Worm (Caenorhabditis elegans) whole organism, early embryonic: ENCODE measurements around the gene nuo-5.

Source experiments
- B0310.2 ChIP-seq: sonication (generic microtip); optimal IDR thresholded peaks from 2 replicates; lab custom pipeline; 2016; ENCODE audit warnings: mild to moderate bottlenecking, missing genetic modification characterization, missing compliant biosample characterization
- F13C5.2 ChIP-seq: sonication (generic microtip); optimal IDR thresholded peaks from 2 replicates; lab custom pipeline; 2017; ENCODE audit warnings: mild to moderate bottlenecking, missing genetic modification characterization, inconsistent platforms, missing compliant biosample characterization
- aly-1 ChIP-seq: sonication (generic microtip); optimal IDR thresholded peaks from 2 replicates; lab custom pipeline; 2016; ENCODE audit warnings: missing genetic modification characterization, missing compliant biosample characterization
- ama-1 ChIP-seq: fragments of 150-350 bp; optimal IDR thresholded peaks from 2 replicates; lab custom pipeline; 2014
- ceh-13 ChIP-seq: fragments of 200-800 bp; sonication (Bioruptor generic); optimal IDR thresholded peaks from 2 replicates; lab custom pipeline; 2018; ENCODE audit warnings: mild to moderate bottlenecking, missing genetic modification characterization, missing compliant biosample characterization
- ceh-36 ChIP-seq: sonication (generic microtip); optimal IDR thresholded peaks from 2 replicates; lab custom pipeline; 2016; ENCODE audit warnings: missing genetic modification characterization, inconsistent platforms, missing compliant biosample characterization
- ets-7 ChIP-seq: sonication (generic microtip); optimal IDR thresholded peaks from 2 replicates; lab custom pipeline; 2016; ENCODE audit warnings: missing genotype, missing genetic modification characterization, missing compliant biosample characterization
- flt-1 ChIP-seq: fragments of 200-800 bp; sonication (Bioruptor generic); IDR thresholded peaks from 2 replicates; pipeline ENCODE4 v1.3.6; 2022; ENCODE audit warnings: missing genetic modification characterization, missing compliant biosample characterization
- hmbx-1 ChIP-seq: sonication (generic microtip); optimal IDR thresholded peaks from 2 replicates; lab custom pipeline; 2016; ENCODE audit warnings: mild to moderate bottlenecking, missing genetic modification characterization, missing compliant biosample characterization
- hmg-4 ChIP-seq: fragments of 200-800 bp; sonication (Bioruptor generic); optimal IDR thresholded peaks from 2 replicates; lab custom pipeline; 2018; ENCODE audit warnings: mild to moderate bottlenecking, missing genetic modification characterization, missing compliant biosample characterization
- hnd-1 ChIP-seq: sonication (generic microtip); optimal IDR thresholded peaks from 2 replicates; lab custom pipeline; 2016; ENCODE audit warnings: missing genetic modification characterization, missing compliant biosample characterization
- pes-1 ChIP-seq: fragments of 200-800 bp; sonication (Bioruptor generic); IDR thresholded peaks from 2 replicates; pipeline ENCODE4 v1.3.6; 2022; ENCODE audit warnings: missing genetic modification reagents, missing genetic modification characterization, missing compliant biosample characterization
- scrt-1 ChIP-seq: fragments of 200-800 bp; sonication (Bioruptor generic); IDR thresholded peaks from 2 replicates; pipeline ENCODE4 v1.3.6; 2022; ENCODE audit warnings: missing genetic modification characterization, missing compliant biosample characterization
- sea-1 ChIP-seq: fragments of 200-800 bp; sonication (Bioruptor generic); conservative IDR thresholded peaks from 2 replicates; pipeline ENCODE4 v1.3.6; 2022; ENCODE audit warnings: missing genetic modification characterization, missing compliant biosample characterization
- tbx-11 ChIP-seq: fragments of 200-800 bp; sonication (Bioruptor generic); IDR thresholded peaks from 2 replicates; pipeline ENCODE4 v1.3.6; 2022; ENCODE audit warnings: missing genetic modification characterization, missing compliant biosample characterization
- tbx-37 ChIP-seq: fragments of 200-800 bp; sonication (Bioruptor generic); conservative IDR thresholded peaks from 2 replicates; pipeline ENCODE4 v1.3.6; 2022; ENCODE audit warnings: missing genetic modification reagents, missing genetic modification characterization, missing compliant biosample characterization
- tra-4 ChIP-seq: sonication (generic microtip); optimal IDR thresholded peaks from 2 replicates; lab custom pipeline; 2017; ENCODE audit warnings: missing genetic modification characterization, missing compliant biosample characterization

Gene nuo-5

DNA sequence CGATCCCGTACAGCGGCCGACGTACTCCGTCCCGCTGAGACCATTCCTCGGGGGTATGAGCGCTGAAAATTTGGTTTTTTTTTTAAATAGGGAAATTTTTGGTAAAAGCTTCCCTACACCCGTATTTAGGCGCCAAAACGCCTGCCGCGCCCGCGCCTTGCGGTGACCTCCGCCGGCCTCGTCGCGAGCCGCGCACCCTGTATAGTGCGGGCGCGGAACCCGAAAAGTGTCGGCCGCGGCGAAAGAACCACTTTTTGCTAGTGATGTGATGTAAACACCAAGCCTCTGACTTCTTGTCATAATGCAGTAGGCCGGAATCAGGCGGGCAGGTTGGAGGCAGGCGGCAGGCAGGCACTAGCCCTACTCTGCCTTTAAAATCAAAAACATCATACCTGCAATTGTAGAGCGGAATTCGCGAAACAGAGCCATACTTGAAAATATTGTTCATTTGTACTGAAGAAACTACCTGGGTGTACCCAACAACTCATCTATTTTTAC, 20.0 kb downstream of the nuo-5 start, which contains the start of gene srt-29:
srt-29 (minus strand) TSS at position 448 of the 498 bp plus-strand sequence.
- TF ChIP-seq ceh-36 (no peak), tra-4 (tag; lab: Kevin White, UChicago) (no peak), hmbx-1 (tag; lab: Kevin White, UChicago) (no peak), aly-1 (tag; lab: Kevin White, UChicago) (no peak), tbx-37 (no peak)

DNA sequence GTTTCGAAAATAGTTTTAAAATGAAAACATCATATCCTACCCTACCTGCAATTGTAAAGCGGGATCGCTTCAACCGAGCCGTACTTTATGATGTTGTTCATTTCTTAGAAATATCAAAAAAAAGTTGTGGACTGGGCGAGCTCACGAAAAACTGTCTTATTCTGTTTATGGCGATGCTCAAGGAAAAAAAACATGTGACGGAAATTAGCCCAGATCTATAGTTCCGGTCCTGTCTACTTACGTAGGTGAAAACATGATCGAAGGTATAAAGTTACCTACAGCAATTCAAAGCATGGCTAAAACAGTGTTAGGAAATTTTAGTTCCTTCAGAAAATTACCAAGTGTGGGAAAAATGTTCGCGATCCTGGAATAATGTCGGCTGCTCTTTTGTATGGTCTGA, 22.0 kb downstream of the nuo-5 start, which contains the start of gene srt-27:
srt-27 (minus strand) TSS at position 101 of the 400 bp plus-strand sequence.
- TF ChIP-seq B0310.2 (tag; lab: Kevin White, UChicago) (no peak), F13C5.2 (tag; lab: Kevin White, UChicago) (no peak), flt-1 (GFP tag; lab: Robert Waterston, UW) (no peak), aly-1 (tag; lab: Kevin White, UChicago) (no peak), tra-4 (tag; lab: Kevin White, UChicago) (no peak), hmbx-1 (tag; lab: Kevin White, UChicago) (no peak), tbx-11 (GFP tag; lab: Robert Waterston, UW) (no peak), ceh-36 (no peak), ceh-13 (GFP tag; lab: Kevin White, UChicago) (no peak), hmg-4 (GFP tag; lab: Kevin White, UChicago) (no peak)

DNA sequence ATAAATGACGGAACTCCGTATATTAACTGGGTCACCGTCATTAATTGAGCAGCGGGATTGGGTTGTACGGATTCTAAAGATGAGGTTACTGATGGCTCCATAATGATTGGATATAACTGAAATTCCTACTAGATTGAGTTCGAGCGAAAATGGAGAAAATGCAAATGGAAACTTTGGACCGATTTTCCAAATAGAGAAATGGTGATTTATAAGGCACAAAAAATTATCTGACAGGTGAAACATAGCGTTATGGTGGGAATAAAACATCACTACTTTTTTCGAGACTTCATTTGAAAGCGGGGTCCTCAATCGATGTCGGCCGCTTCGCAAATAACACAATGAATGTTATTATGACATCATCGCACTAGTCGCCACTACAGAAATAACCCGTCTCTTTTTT, 23.8 kb downstream of the nuo-5 start, which contains the start of gene srg-60:
srg-60 (minus strand) TSS at position 101 of the 400 bp plus-strand sequence.
- TF ChIP-seq tbx-11 (GFP tag; lab: Robert Waterston, UW), result no peak

DNA sequence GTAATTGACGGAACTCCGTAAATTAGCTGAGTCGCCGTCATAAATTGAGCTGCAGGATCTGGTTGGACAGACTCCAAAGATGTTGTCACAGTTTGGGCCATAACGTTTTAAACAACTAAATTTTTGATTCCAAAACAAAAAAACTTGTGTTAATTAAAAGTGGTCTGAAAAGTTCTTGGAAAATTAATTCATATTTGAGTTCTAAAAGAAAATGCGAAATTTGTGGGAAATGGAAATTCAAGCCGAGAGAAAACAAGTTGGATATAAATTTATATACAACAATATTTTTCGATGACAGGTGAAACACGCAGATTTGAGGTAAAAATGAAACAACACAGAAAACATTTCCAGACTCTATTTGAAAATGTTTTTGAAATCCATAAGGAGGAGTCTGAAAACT, 26.5 kb downstream of the nuo-5 start, which contains the start of gene srg-59:
srg-59 (minus strand) TSS at position 101 of the 400 bp plus-strand sequence.
- TF ChIP-seq hnd-1 (tag; lab: Kevin White, UChicago), result no peak
- no peak for TF ChIP-seq scrt-1 (GFP tag; lab: Robert Waterston, UW)
- TF ChIP-seq pes-1, result no peak
- TF ChIP-seq ama-1 (lab: Kevin White, UChicago), result no peak
- TF ChIP-seq sea-1 (GFP tag; lab: Robert Waterston, UW), result no peak
- no peak for TF ChIP-seq ets-7 (tag; lab: Kevin White, UChicago)

DNA sequence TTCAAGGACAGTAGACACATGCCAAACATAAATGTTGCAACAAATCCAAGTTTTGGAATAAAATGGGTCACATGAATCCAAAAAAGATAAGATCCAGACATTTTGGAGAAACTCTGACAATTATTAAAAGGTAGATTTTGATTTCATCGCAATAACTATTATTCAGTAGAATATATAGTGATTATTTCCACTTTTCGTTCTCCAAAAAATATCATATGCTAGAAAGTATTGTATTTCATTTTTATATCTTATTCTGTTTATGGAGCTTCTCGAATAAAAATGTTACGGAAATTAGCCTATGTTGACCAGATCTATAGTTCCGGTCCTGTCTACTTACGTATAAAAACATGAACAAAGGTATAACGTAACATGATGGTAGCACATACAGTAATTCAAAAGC, 28.3 kb downstream of the nuo-5 start, which contains the start of gene str-13:
str-13 (minus strand) TSS at position 101 of the 400 bp plus-strand sequence.
- TF ChIP-seq scrt-1 (GFP tag; lab: Robert Waterston, UW) (no peak), tbx-37 (no peak), aly-1 (tag; lab: Kevin White, UChicago) (no peak), hmg-4 (GFP tag; lab: Kevin White, UChicago) (no peak), tbx-11 (GFP tag; lab: Robert Waterston, UW) (no peak), tra-4 (tag; lab: Kevin White, UChicago) (no peak), pes-1 (no peak), ets-7 (tag; lab: Kevin White, UChicago) (no peak), F13C5.2 (tag; lab: Kevin White, UChicago) (no peak), hmbx-1 (tag; lab: Kevin White, UChicago) (no peak), B0310.2 (tag; lab: Kevin White, UChicago) (no peak), hnd-1 (tag; lab: Kevin White, UChicago) (no peak), flt-1 (GFP tag; lab: Robert Waterston, UW) (no peak), ceh-36 (no peak), sea-1 (GFP tag; lab: Robert Waterston, UW) (no peak), ama-1 (lab: Kevin White, UChicago) (no peak), ceh-13 (GFP tag; lab: Kevin White, UChicago) (no peak)

ce11 chrV:2728236-2728635, 29.5 kb downstream of the nuo-5 start, which contains the start of gene str-33:
TSS of gene str-33 (plus strand) at chrV:2728536.
- TF ChIP-seq scrt-1 (GFP tag; lab: Robert Waterston, UW) (no peak), sea-1 (GFP tag; lab: Robert Waterston, UW) (no peak), hmbx-1 (tag; lab: Kevin White, UChicago) (no peak)

DNA sequence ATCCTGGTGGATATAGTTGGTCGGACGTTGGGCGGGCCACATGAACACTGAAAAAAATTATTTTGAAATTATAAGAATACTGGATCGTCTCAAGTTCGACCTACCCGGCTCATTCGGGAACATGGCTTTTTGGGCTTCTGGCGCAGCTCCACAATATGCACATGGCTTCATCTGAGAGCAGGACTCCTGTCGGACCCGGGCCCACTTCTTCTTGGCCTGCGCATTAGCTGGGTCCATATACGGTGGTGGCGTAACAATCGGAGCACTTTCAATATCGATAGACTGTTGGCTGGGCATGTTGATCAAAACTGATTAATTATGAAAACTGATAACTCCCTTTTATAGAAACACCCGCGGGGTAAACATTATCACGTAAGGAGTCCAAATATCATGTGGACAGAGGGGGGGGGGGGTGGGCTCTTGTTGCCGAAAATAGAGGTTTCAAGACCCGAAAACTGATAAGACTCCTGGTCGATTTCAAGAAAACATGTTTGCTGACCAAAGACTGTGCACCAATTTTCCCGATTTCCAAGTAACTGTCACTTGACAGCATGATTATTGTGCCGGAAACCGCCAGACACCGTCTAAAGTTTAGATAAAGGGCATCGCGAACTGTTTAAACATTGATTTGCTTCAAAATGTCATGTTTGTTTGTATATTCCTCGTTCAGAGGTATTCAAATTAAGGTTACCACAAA, 32.2 kb downstream of the nuo-5 start, which contains the start of gene dod-3:
dod-3 (minus strand) TSS at position 315 of the 697 bp plus-strand sequence.
- TF ChIP-seq tra-4 (tag; lab: Kevin White, UChicago), result no peak
- no peak for TF ChIP-seq ceh-36

DNA sequence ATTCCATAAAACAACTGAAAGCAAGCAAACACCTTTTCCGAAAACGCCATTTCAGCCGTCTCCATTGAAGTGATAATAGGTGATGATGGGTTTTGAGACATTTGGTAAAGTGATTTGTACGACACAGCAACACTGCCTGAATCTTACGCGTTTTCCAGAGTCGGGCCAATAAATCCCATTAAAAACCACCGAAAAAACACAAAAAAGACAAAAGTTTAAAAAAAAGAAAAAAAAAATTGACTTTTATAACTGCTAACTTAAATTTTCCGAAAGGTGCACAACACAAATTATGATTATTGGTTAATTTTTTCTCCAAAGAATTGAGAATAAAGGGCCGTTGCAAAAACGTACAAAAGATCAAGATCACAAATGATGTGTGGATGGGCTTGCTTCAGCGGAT, 35.6 kb downstream of the nuo-5 start, which contains the start of gene srg-57:
srg-57 (minus strand) TSS at position 101 of the 400 bp plus-strand sequence.
- no peak for TF ChIP-seq hnd-1 (tag; lab: Kevin White, UChicago)
- TF ChIP-seq ama-1 (lab: Kevin White, UChicago), result no peak
- TF ChIP-seq tbx-37, result no peak
- no peak for TF ChIP-seq hmbx-1 (tag; lab: Kevin White, UChicago)
- TF ChIP-seq ceh-13 (GFP tag; lab: Kevin White, UChicago), result no peak
- no peak for TF ChIP-seq sea-1 (GFP tag; lab: Robert Waterston, UW)
- no peak for TF ChIP-seq aly-1 (tag; lab: Kevin White, UChicago)
- no peak for TF ChIP-seq F13C5.2 (tag; lab: Kevin White, UChicago)
- no peak for TF ChIP-seq tra-4 (tag; lab: Kevin White, UChicago)
- no peak for TF ChIP-seq pes-1
- TF ChIP-seq ceh-36, result no peak
- TF ChIP-seq tbx-11 (GFP tag; lab: Robert Waterston, UW), result no peak
- no peak for TF ChIP-seq ets-7 (tag; lab: Kevin White, UChicago)
